Worm (Caenorhabditis elegans) whole organism, L4/young adult: Measurements from ENCODE around the gene nhr-264.

Experiments
- W03F9.2 ChIP-seq: fragments of 150-350 bp; optimal IDR thresholded peaks from 2 replicates; lab custom pipeline; 2014; ENCODE audit warnings: missing biosample characterization, missing genetic modification characterization
- dao-5 ChIP-seq: sonication (generic microtip); optimal IDR thresholded peaks from 2 replicates; lab custom pipeline; 2016; ENCODE audit warnings: missing genotype, missing genetic modification characterization, moderate library complexity, missing compliant biosample characterization

ce11 chrIV:9299145-9299544, 5.4 kb upstream of the nhr-264 start, which contains the start of gene F49C12.2:
- TF ChIP-seq W03F9.2 (tag; lab: Kevin White, UChicago) (no peak), dao-5 (no peak)
